Fruit fly (Drosophila melanogaster): ENCODE results near the gene CG6638.

- no peak for TF ChIP-seq fru (GFP tag; optimal IDR thresholded peaks at IDR 0.05)
- no peak for TF ChIP-seq N (GFP tag; optimal IDR thresholded peaks at IDR 0.05)
- no peak for TF ChIP-seq Mio (GFP tag; optimal IDR thresholded peaks at IDR 0.05)
- no peak for TF ChIP-seq CG9705 (GFP tag; optimal IDR thresholded peaks at IDR 0.05)
- TF ChIP-seq CG32264 (GFP tag; optimal IDR thresholded peaks at IDR 0.05): no peak
- no peak for TF ChIP-seq psq (GFP tag; optimal IDR thresholded peaks at IDR 0.05)
- no peak for TF ChIP-seq OdsH (GFP tag; optimal IDR thresholded peaks at IDR 0.05)
Observed at dm6 chr3L:8603880-8604692, 28.2 kb upstream of the CG6638 start, which contains the start of the genes CG5989 and CG6282.

Data from whole organism, wandering third instar larva.